Worm (Caenorhabditis elegans): ENCODE measurements around the gene C18A11.4.

The C18A11.4 gene

DNA sequence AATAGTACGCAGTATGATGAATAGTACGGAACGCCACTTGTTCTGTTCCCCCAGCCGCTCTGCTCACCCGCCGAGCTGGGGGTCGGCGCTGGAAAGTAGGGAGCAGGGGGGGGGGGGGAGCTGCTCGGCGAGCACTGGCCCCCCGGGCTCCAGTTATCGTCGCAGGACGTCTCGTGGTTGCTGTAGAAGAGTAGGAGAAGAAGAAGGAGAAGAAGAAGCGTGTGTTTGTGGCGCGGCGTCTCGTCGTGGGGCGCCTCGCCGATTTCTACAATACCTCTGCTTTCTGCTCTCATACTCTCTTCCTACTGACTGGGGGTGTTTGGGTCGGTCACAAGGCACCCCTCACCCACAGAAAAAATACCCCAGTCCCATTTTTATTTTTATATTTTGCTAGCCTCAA, 28.0 kb upstream of the C18A11.4 start (continued):
- TF ChIP-seq T26A5.8 (tag; optimal IDR thresholded peaks at IDR 0.05) (no peak), ceh-100 (GFP tag; IDR thresholded peaks at IDR 0.05) (no peak), lin-26 (GFP tag; IDR thresholded peaks at IDR 0.05) (peak; percentile 75; the same call in 1 of the 2 replicates), lir-1 (GFP tag; conservative IDR thresholded peaks at IDR 0.05) (0 out of 2 replicates have a peak, but pooled peaks have one; percentile 17), lag-1 (GFP tag; IDR thresholded peaks at IDR 0.05) (0 out of 2 replicates have a peak, but pooled peaks have one; percentile 13), Y67H2A.10 (GFP tag; conservative IDR thresholded peaks at IDR 0.05) (no peak), ztf-18 (tag; optimal IDR thresholded peaks at IDR 0.05) (no peak), madf-6 (GFP tag; IDR thresholded peaks at IDR 0.05) (no peak), cebp-2 (GFP tag; IDR thresholded peaks at IDR 0.05) (no peak), ama-1 (optimal IDR thresholded peaks at IDR 0.05) (no peak), ama-1 (GFP tag; optimal IDR thresholded peaks at IDR 0.05) (no peak), tlf-1 (GFP tag; optimal IDR thresholded peaks at IDR 0.05) (no peak), bed-2 (GFP tag; IDR thresholded peaks at IDR 0.05) (no peak), F37B4.10 (GFP tag; IDR thresholded peaks at IDR 0.05) (no peak), xnd-1 (tag; optimal IDR thresholded peaks at IDR 0.05) (no peak), cebp-1 (GFP tag; IDR thresholded peaks at IDR 0.05) (no peak), cebp-1 (tag; optimal IDR thresholded peaks at IDR 0.05) (peak; percentile 59), egrh-3 (GFP tag; IDR thresholded peaks at IDR 0.05) (peak; percentile 100), repo-1 (tag; optimal IDR thresholded peaks at IDR 0.05) (peak; percentile 36), ekl-4 (GFP tag; IDR thresholded peaks at IDR 0.05) (peak; percentile 60), D2030.7 (GFP tag; IDR thresholded peaks at IDR 0.05) (no peak), B0336.3 (GFP tag; IDR thresholded peaks at IDR 0.05) (peak; percentile 48; the same call in 1 of the 2 replicates), nhr-80 (tag; optimal IDR thresholded peaks at IDR 0.05) (no peak), F23B12.7 (tag; optimal IDR thresholded peaks at IDR 0.05; ENCODE audit: insufficient read depth) (no peak), B0261.1 (tag; optimal IDR thresholded peaks at IDR 0.05) (no peak), Y53F4B.3 (GFP tag; IDR thresholded peaks at IDR 0.05) (no peak), F22D6.2 (tag; optimal IDR thresholded peaks at IDR 0.05) (no peak), Y53G8AR.9 (GFP tag; conservative IDR thresholded peaks at IDR 0.05) (no peak; the same call in 1 of the 2 replicates), nfyb-1 (GFP tag; IDR thresholded peaks at IDR 0.05) (no peak; the same call in 1 of the 2 replicates), ztf-22 (GFP tag; optimal IDR thresholded peaks at IDR 0.05) (no peak), atf-7 (tag; optimal IDR thresholded peaks at IDR 0.05) (no peak), unc-62 (GFP tag; optimal IDR thresholded peaks at IDR 0.05) (no peak), T07F8.4 (tag; optimal IDR thresholded peaks at IDR 0.05) (no peak), ZK185.1 (tag; optimal IDR thresholded peaks at IDR 0.05; ENCODE audit: poor library complexity, severe bottlenecking) (no peak), F49E8.2 (tag; optimal IDR thresholded peaks at IDR 0.05; ENCODE audit: insufficient read depth) (no peak), ceh-91 (GFP tag; IDR thresholded peaks at IDR 0.05) (no peak), C06A6.2 (GFP tag; conservative IDR thresholded peaks at IDR 0.05) (peak; percentile 49; the same call in 1 of the 2 replicates), F39B2.1 (GFP tag; IDR thresholded peaks at IDR 0.05) (no peak), dox-1 (GFP tag; IDR thresholded peaks at IDR 0.05) (peak; percentile 42; the same call in 1 of the 2 replicates), let-607 (tag; optimal IDR thresholded peaks at IDR 0.05) (no peak), sdz-38 (tag; optimal IDR thresholded peaks at IDR 0.05) (no peak), nfya-2 (GFP tag; IDR thresholded peaks at IDR 0.05) (no peak), efl-1 (GFP tag; optimal IDR thresholded peaks at IDR 0.05) (no peak), mcd-1 (GFP tag; IDR thresholded peaks at IDR 0.05) (peak; percentile 74), pha-4 (tag; optimal IDR thresholded peaks at IDR 0.05) (no peak), unc-130 (GFP tag; optimal IDR thresholded peaks at IDR 0.05) (no peak), madf-3 (GFP tag; IDR thresholded peaks at IDR 0.05) (0 out of 2 replicates have a peak, but pooled peaks have one; percentile 28), C17E4.6 (GFP tag; IDR thresholded peaks at IDR 0.05) (no peak), hmg-1.2 (GFP tag; IDR thresholded peaks at IDR 0.05) (peak; percentile 41; the same call in 1 of the 2 replicates), hlh-12 (tag; optimal IDR thresholded peaks at IDR 0.05) (no peak)
